Fruit fly (Drosophila melanogaster) S2 (cell line): ENCODE data around the gene Cluap1.

ENCODE experiments used
- CG8478 ChIP-seq: fragments of >200 bp; optimal IDR thresholded peaks from 2 replicates; lab custom pipeline; 2018
- CTCF ChIP-seq, 2 experiments: fragments of >200 bp; optimal IDR thresholded peaks; 2 replicates each; lab custom pipeline; 2018

DNA sequence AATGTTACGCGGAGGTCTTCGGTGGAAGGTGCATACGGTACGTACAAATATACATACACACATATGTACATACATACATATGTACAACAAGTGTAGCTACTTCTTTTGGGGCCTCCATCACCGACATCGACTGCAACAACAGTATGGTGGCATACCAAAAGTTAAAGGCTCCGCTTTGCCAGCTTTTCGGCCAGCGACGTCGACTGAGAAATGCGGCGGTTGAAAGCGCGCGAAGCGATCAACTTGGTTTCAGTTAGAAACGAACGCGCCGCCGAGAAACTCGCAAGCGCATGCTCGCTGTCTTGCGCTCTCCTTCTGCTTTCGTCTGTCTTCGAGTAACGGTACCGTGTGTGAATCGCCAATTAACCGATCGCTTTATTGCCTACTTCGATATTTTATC lies 29.2 kb downstream of the Cluap1 start, which contains the start of gene CG17600:
- TF ChIP-seq CG8478 (lab: Kevin White, UChicago): no peak
- TF ChIP-seq CTCF (optimal IDR thresholded peaks at IDR 0.05; lab: Kevin White, UChicago): no peak
